Worm (Caenorhabditis elegans) whole organism, early embryonic: ENCODE data around the gene ttc-36.

Experiments
- B0310.2 ChIP-seq: sonication (generic microtip); optimal IDR thresholded peaks from 2 replicates; lab custom pipeline; 2016; ENCODE audit warnings: mild to moderate bottlenecking, missing genetic modification characterization, missing compliant biosample characterization
- F13C5.2 ChIP-seq: sonication (generic microtip); optimal IDR thresholded peaks from 2 replicates; lab custom pipeline; 2017; ENCODE audit warnings: mild to moderate bottlenecking, missing genetic modification characterization, inconsistent platforms, missing compliant biosample characterization
- aly-1 ChIP-seq: sonication (generic microtip); optimal IDR thresholded peaks from 2 replicates; lab custom pipeline; 2016; ENCODE audit warnings: missing genetic modification characterization, missing compliant biosample characterization
- ama-1 ChIP-seq: fragments of 150-350 bp; optimal IDR thresholded peaks from 2 replicates; lab custom pipeline; 2014
- ceh-13 ChIP-seq: fragments of 200-800 bp; sonication (Bioruptor generic); optimal IDR thresholded peaks from 2 replicates; lab custom pipeline; 2018; ENCODE audit warnings: mild to moderate bottlenecking, missing genetic modification characterization, missing compliant biosample characterization
- ceh-36 ChIP-seq: sonication (generic microtip); optimal IDR thresholded peaks from 2 replicates; lab custom pipeline; 2016; ENCODE audit warnings: missing genetic modification characterization, inconsistent platforms, missing compliant biosample characterization
- ets-7 ChIP-seq: sonication (generic microtip); optimal IDR thresholded peaks from 2 replicates; lab custom pipeline; 2016; ENCODE audit warnings: missing genotype, missing genetic modification characterization, missing compliant biosample characterization
- flt-1 ChIP-seq: fragments of 200-800 bp; sonication (Bioruptor generic); IDR thresholded peaks from 2 replicates; pipeline ENCODE4 v1.3.6; 2022; ENCODE audit warnings: missing genetic modification characterization, missing compliant biosample characterization
- hmbx-1 ChIP-seq: sonication (generic microtip); optimal IDR thresholded peaks from 2 replicates; lab custom pipeline; 2016; ENCODE audit warnings: mild to moderate bottlenecking, missing genetic modification characterization, missing compliant biosample characterization
- hmg-4 ChIP-seq: fragments of 200-800 bp; sonication (Bioruptor generic); optimal IDR thresholded peaks from 2 replicates; lab custom pipeline; 2018; ENCODE audit warnings: mild to moderate bottlenecking, missing genetic modification characterization, missing compliant biosample characterization
- hnd-1 ChIP-seq: sonication (generic microtip); optimal IDR thresholded peaks from 2 replicates; lab custom pipeline; 2016; ENCODE audit warnings: missing genetic modification characterization, missing compliant biosample characterization
- pes-1 ChIP-seq: fragments of 200-800 bp; sonication (Bioruptor generic); IDR thresholded peaks from 2 replicates; pipeline ENCODE4 v1.3.6; 2022; ENCODE audit warnings: missing genetic modification reagents, missing genetic modification characterization, missing compliant biosample characterization
- scrt-1 ChIP-seq: fragments of 200-800 bp; sonication (Bioruptor generic); IDR thresholded peaks from 2 replicates; pipeline ENCODE4 v1.3.6; 2022; ENCODE audit warnings: missing genetic modification characterization, missing compliant biosample characterization
- sea-1 ChIP-seq: fragments of 200-800 bp; sonication (Bioruptor generic); conservative IDR thresholded peaks from 2 replicates; pipeline ENCODE4 v1.3.6; 2022; ENCODE audit warnings: missing genetic modification characterization, missing compliant biosample characterization
- tbx-11 ChIP-seq: fragments of 200-800 bp; sonication (Bioruptor generic); IDR thresholded peaks from 2 replicates; pipeline ENCODE4 v1.3.6; 2022; ENCODE audit warnings: missing genetic modification characterization, missing compliant biosample characterization
- tbx-37 ChIP-seq: fragments of 200-800 bp; sonication (Bioruptor generic); conservative IDR thresholded peaks from 2 replicates; pipeline ENCODE4 v1.3.6; 2022; ENCODE audit warnings: missing genetic modification reagents, missing genetic modification characterization, missing compliant biosample characterization
- tra-4 ChIP-seq: sonication (generic microtip); optimal IDR thresholded peaks from 2 replicates; lab custom pipeline; 2017; ENCODE audit warnings: missing genetic modification characterization, missing compliant biosample characterization

Gene ttc-36

DNA sequence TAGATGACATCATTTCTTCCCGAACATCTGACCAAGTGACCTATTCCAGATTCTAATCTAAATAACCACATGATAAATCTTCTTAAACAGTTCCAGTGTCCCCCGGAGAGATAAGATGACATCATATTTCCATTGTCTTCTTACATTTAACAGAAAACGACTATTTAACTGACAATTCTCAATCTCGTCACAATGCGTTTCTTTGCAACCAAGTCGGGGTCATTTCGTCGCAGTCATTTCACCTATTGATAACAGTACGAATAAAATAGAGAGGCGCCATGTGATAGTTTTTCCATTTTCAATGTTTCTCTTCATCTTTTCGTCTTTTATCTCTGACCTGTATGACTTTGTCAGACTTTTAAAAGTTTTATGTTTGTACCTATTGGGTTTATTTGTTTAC lies 946 bp upstream of the ttc-36 start:
- TF ChIP-seq tra-4 (tag; lab: Kevin White, UChicago) (no peak), hnd-1 (no peak), tbx-37 (GFP tag; lab: Robert Waterston, UW) (no peak), B0310.2 (tag; lab: Kevin White, UChicago) (no peak), ets-7 (no peak), F13C5.2 (no peak), ceh-36 (tag; lab: Kevin White, UChicago) (no peak), sea-1 (GFP tag; lab: Robert Waterston, UW) (no peak), ama-1 (lab: Kevin White, UChicago) (no peak), hmbx-1 (tag; lab: Kevin White, UChicago) (no peak), scrt-1 (GFP tag; lab: Robert Waterston, UW) (no peak), pes-1 (GFP tag; lab: Robert Waterston, UW) (no peak), hmg-4 (GFP tag; lab: Kevin White, UChicago) (no peak), ceh-13 (GFP tag; lab: Kevin White, UChicago) (no peak)

- TF ChIP-seq sea-1 (GFP tag; lab: Robert Waterston, UW): peak; percentile 94
- TF ChIP-seq scrt-1 (GFP tag; lab: Robert Waterston, UW): peak; percentile 81
- TF ChIP-seq tbx-37 (GFP tag; lab: Robert Waterston, UW): peak; percentile 85
- TF ChIP-seq pes-1 (GFP tag; lab: Robert Waterston, UW): peak; percentile 91
- peak; percentile 76 for TF ChIP-seq flt-1 (GFP tag; lab: Robert Waterston, UW)
- TF ChIP-seq F13C5.2: peak; percentile 39
- TF ChIP-seq tbx-11 (GFP tag; lab: Robert Waterston, UW): peak; percentile 79
These were observed 3.3 kb downstream of the ttc-36 start, which contains the start of gene mtcu-2 for ce11 chrII:10033163-10033871. mtcu-2 (minus strand) TSS chrII:10033213.

DNA sequence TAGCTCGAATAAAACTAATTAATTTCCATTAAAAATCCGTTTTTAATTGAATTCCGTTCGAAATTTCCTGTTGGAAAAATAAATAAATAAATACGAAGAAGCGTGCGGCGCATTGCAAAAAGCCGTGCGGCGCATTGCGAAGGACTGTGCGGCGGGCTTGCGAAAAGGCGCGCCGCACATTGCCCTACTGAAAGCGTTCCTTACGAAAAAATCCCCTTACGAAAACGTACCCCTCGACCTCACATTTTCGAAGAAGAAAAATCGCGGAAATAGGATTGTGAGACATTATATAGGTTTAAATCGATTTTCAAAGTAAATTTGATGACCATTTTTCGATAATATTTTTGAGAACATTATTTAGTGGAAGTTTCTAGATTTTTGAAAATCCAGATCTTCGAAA lies 4.8 kb downstream of the ttc-36 start:
- TF ChIP-seq scrt-1 (GFP tag; lab: Robert Waterston, UW): peak; percentile 66; the same call in 1 of the 2 replicates
- TF ChIP-seq sea-1 (GFP tag; lab: Robert Waterston, UW): peak; percentile 63; the same call in 1 of the 2 replicates
- peak; percentile 81 for TF ChIP-seq pes-1 (GFP tag; lab: Robert Waterston, UW)
- peak; percentile 49; the same call in 1 of the 2 replicates for TF ChIP-seq tbx-37 (GFP tag; lab: Robert Waterston, UW)
- TF ChIP-seq tbx-11 (GFP tag; lab: Robert Waterston, UW): peak; percentile 77; the same call in 1 of the 2 replicates

ce11 chrII:10035425-10035824 lies 5.4 kb downstream of the ttc-36 start:
- TF ChIP-seq aly-1 (tag; lab: Kevin White, UChicago) (no peak), hmbx-1 (tag; lab: Kevin White, UChicago) (no peak), ama-1 (lab: Kevin White, UChicago) (no peak), ets-7 (no peak), hmg-4 (GFP tag; lab: Kevin White, UChicago) (no peak), B0310.2 (tag; lab: Kevin White, UChicago) (no peak), scrt-1 (GFP tag; lab: Robert Waterston, UW) (no peak), tra-4 (tag; lab: Kevin White, UChicago) (no peak), tbx-11 (GFP tag; lab: Robert Waterston, UW) (no peak), ceh-13 (GFP tag; lab: Kevin White, UChicago) (no peak), sea-1 (GFP tag; lab: Robert Waterston, UW) (no peak), flt-1 (GFP tag; lab: Robert Waterston, UW) (no peak), ceh-36 (tag; lab: Kevin White, UChicago) (no peak), F13C5.2 (no peak), tbx-37 (GFP tag; lab: Robert Waterston, UW) (no peak)

ce11 chrII:10039799-10040198 lies 9.8 kb downstream of the ttc-36 start, which contains the start of gene let-268:
let-268 (minus strand) TSS chrII:10039980.
- TF ChIP-seq B0310.2 (tag; lab: Kevin White, UChicago): no peak
- TF ChIP-seq sea-1 (GFP tag; lab: Robert Waterston, UW): no peak
- no peak for TF ChIP-seq ceh-13 (GFP tag; lab: Kevin White, UChicago)
- no peak for TF ChIP-seq ceh-36 (tag; lab: Kevin White, UChicago)
- no peak for TF ChIP-seq aly-1 (tag; lab: Kevin White, UChicago)
- no peak for TF ChIP-seq tbx-37 (GFP tag; lab: Robert Waterston, UW)
- no peak for TF ChIP-seq flt-1 (GFP tag; lab: Robert Waterston, UW)

ce11 chrII:10040834-10041233 lies 10.8 kb downstream of the ttc-36 start, which contains the start of gene ogr-2:
ogr-2 (plus strand) TSS chrII:10041134.
- TF ChIP-seq pes-1 (GFP tag; lab: Robert Waterston, UW) (no peak), hmg-4 (GFP tag; lab: Kevin White, UChicago) (no peak), hnd-1 (no peak), sea-1 (GFP tag; lab: Robert Waterston, UW) (no peak), aly-1 (tag; lab: Kevin White, UChicago) (no peak), ceh-13 (GFP tag; lab: Kevin White, UChicago) (no peak), scrt-1 (GFP tag; lab: Robert Waterston, UW) (no peak), ceh-36 (tag; lab: Kevin White, UChicago) (no peak), ama-1 (lab: Kevin White, UChicago) (no peak), B0310.2 (tag; lab: Kevin White, UChicago) (no peak), flt-1 (GFP tag; lab: Robert Waterston, UW) (no peak), tbx-37 (GFP tag; lab: Robert Waterston, UW) (no peak), hmbx-1 (tag; lab: Kevin White, UChicago) (no peak)

ce11 chrII:10044961-10045360 lies 15.0 kb downstream of the ttc-36 start, which contains the start of the genes F52H3.11 and bath-38:
F52H3.11 (minus strand) TSS chrII:10045163.
bath-38 (minus strand) TSS chrII:10045270.
- no peak for TF ChIP-seq hmbx-1 (tag; lab: Kevin White, UChicago)
- peak; percentile 30 for TF ChIP-seq F13C5.2
